Fruit fly (Drosophila melanogaster) whole organism: Measurements from ENCODE around the gene CG9518.

Experiments used
- CG8478 ChIP-seq: fragments of >200 bp; optimal IDR thresholded peaks from 2 replicates; lab custom pipeline; 2018; ENCODE audit warnings: inconsistent platforms
- Dll ChIP-seq: fragments of >200 bp; optimal IDR thresholded peaks from 2 replicates; lab custom pipeline; 2017
- EcR ChIP-seq, 2 experiments: fragments of >200 bp; optimal IDR thresholded peaks; 2 replicates each; lab custom pipeline; 2017; ENCODE audit warnings: missing biosample characterization in 2 of 2, missing genetic modification characterization in 2 of 2, missing genetic modification reagents in 2 of 2
- pan ChIP-seq: fragments of >200 bp; optimal IDR thresholded peaks from 2 replicates; lab custom pipeline; 2017
- psq ChIP-seq: fragments of >200 bp; optimal IDR thresholded peaks from 2 replicates; lab custom pipeline; 2017
- usp ChIP-seq: fragments of >200 bp; optimal IDR thresholded peaks from 2 replicates; lab custom pipeline; 2017; ENCODE audit warnings: missing biosample characterization, missing genetic modification characterization, mixed read lengths

CG9518 gene

dm6 chrX:14832562-14833303 is 38.2 kb downstream of the CG9518 start, which contains the start of gene CG14411:
CG14411 (plus strand) TSS chrX:14832647.
- TF ChIP-seq psq (no peak), usp (no peak), EcR (GFP tag; optimal IDR thresholded peaks at IDR 0.05; lab: Kevin White, UChicago) (no peak), Dll (lab: Kevin White, UChicago) (no peak), pan (no peak), CG8478 (lab: Kevin White, UChicago) (no peak)

- TF ChIP-seq EcR (GFP tag; optimal IDR thresholded peaks at IDR 0.05; lab: Kevin White, UChicago) (no peak), CG8478 (lab: Kevin White, UChicago) (no peak), usp (no peak), psq (no peak), Dll (lab: Kevin White, UChicago) (no peak), pan (no peak)
These were observed 39.0 kb downstream of the CG9518 start, which contains the start of gene CG14408 for dm6 chrX:14831713-14832561. CG14408 (minus strand) TSS chrX:14832033.

dm6 chrX:14827643-14828042 is 43.3 kb downstream of the CG9518 start:
- TF ChIP-seq pan, result no peak
- no peak for TF ChIP-seq CG8478 (lab: Kevin White, UChicago)
- no peak for TF ChIP-seq psq

dm6 chrX:14825922-14826617 is 44.9 kb downstream of the CG9518 start, which contains the start of gene rut:
rut (minus strand) TSS chrX:14826073.
- no peak for TF ChIP-seq Dll (lab: Kevin White, UChicago)

- TF ChIP-seq pan, result no peak
- no peak for TF ChIP-seq Dll (lab: Kevin White, UChicago)
- TF ChIP-seq EcR (GFP tag; optimal IDR thresholded peaks at IDR 0.05; lab: Kevin White, UChicago), result no peak
- TF ChIP-seq usp, result no peak
- TF ChIP-seq CG8478 (lab: Kevin White, UChicago), result no peak
- no peak for TF ChIP-seq psq
These were observed 45.6 kb downstream of the CG9518 start for dm6 chrX:14825470-14825787.

dm6 chrX:14824690-14825469 is 46.1 kb downstream of the CG9518 start:
- TF ChIP-seq CG8478 (lab: Kevin White, UChicago) (no peak), pan (no peak), psq (no peak), EcR (GFP tag; optimal IDR thresholded peaks at IDR 0.05; lab: Kevin White, UChicago) (no peak), usp (no peak), Dll (lab: Kevin White, UChicago) (no peak)
